Worm (Caenorhabditis elegans) whole organism, L4 larva: Measurements from ENCODE around the gene C08F11.13.
"Not testable (repeated sequence)": the region's sequence is repeated elsewhere in the genome, so short reads cannot be mapped to it uniquely, and the experiment has no call there.

Experiments
- aly-2 ChIP-seq: sonication (generic microtip); optimal IDR thresholded peaks from 2 replicates; lab custom pipeline; 2018; ENCODE audit warnings: missing biosample characterization, missing genetic modification characterization
- skn-1 ChIP-seq: fragments of 150-350 bp; optimal IDR thresholded peaks from 2 replicates; lab custom pipeline; 2014; ENCODE audit warnings: missing biosample characterization, missing genetic modification characterization
- zag-1 ChIP-seq: fragments of 150-350 bp; optimal IDR thresholded peaks from 2 replicates; lab custom pipeline; 2014; ENCODE audit warnings: missing biosample characterization, missing genetic modification characterization

ce11 chrIV:13597813-13598212 is 11.9 kb downstream of the C08F11.13 start, which contains the start of gene Y45F10B.9:
- not testable (repeated sequence) for TF ChIP-seq zag-1, skn-1, aly-2 (tag; lab: Kevin White, UChicago)
